Worm (Caenorhabditis elegans) whole organism, L4 larva: ENCODE measurements around the gene sre-2.
A peak's percentile ranks its signal among the peaks of the same experiment; 100 is the strongest.

Experiments
- F10B5.3 ChIP-seq: sonication (generic microtip); optimal IDR thresholded peaks from 2 replicates; lab custom pipeline; 2016; ENCODE audit warnings: mild to moderate bottlenecking, missing genetic modification characterization, missing compliant biosample characterization
- F26F4.8 ChIP-seq: fragments of 200-800 bp; sonication (Bioruptor generic); conservative IDR thresholded peaks from 2 replicates; pipeline ENCODE4 v1.3.6; 2022; ENCODE audit warnings: missing genetic modification characterization, missing compliant biosample characterization
- F37D6.2 ChIP-seq: sonication (generic microtip); optimal IDR thresholded peaks from 2 replicates; lab custom pipeline; 2016; ENCODE audit warnings: mild to moderate bottlenecking, missing genetic modification characterization, missing compliant biosample characterization
- F44E2.7 ChIP-seq: fragments of 200-800 bp; sonication (Bioruptor generic); IDR thresholded peaks from 2 replicates; pipeline ENCODE4 v2.1.2; 2022; ENCODE audit warnings: missing genetic modification characterization, missing compliant biosample characterization
- T20F7.1 ChIP-seq: fragments of 200-800 bp; sonication (Bioruptor generic); optimal IDR thresholded peaks from 2 replicates; lab custom pipeline; 2018; ENCODE audit warnings: mild to moderate bottlenecking, missing genetic modification characterization, missing compliant biosample characterization
- Y105C5A.15 ChIP-seq: fragments of 200-800 bp; sonication (Bioruptor generic); IDR thresholded peaks from 2 replicates; pipeline ENCODE4 v1.3.6; 2022; ENCODE audit warnings: missing genetic modification characterization, missing compliant biosample characterization
- Y48G9A.11 ChIP-seq: fragments of 200-800 bp; sonication (Bioruptor generic); IDR thresholded peaks from 2 replicates; pipeline ENCODE4 v1.3.6; 2022; ENCODE audit warnings: missing genetic modification reagents, missing genetic modification characterization, missing compliant biosample characterization
- Y5F2A.4 ChIP-seq: fragments of 200-800 bp; sonication (Bioruptor generic); optimal IDR thresholded peaks from 2 replicates; lab custom pipeline; 2018; ENCODE audit warnings: mild to moderate bottlenecking, missing genetic modification characterization, missing compliant biosample characterization
- Y75B8A.6 ChIP-seq: fragments of 200-800 bp; sonication (Bioruptor generic); IDR thresholded peaks from 2 replicates; pipeline ENCODE4 v1.3.6; 2022; ENCODE audit warnings: missing genetic modification reagents, missing genetic modification characterization, missing compliant biosample characterization
- aha-1 ChIP-seq: fragments of 150-350 bp; peaks from one replicate; lab custom pipeline; 2014; ENCODE audit warnings: missing biosample characterization, missing genetic modification characterization
- arid-1 ChIP-seq: fragments of 200-800 bp; sonication (Bioruptor generic); conservative IDR thresholded peaks from 2 replicates; pipeline ENCODE4 v1.3.6; 2022; ENCODE audit warnings: missing genetic modification reagents, missing genetic modification characterization, missing compliant biosample characterization
- ceh-28 ChIP-seq: fragments of 150-350 bp; optimal IDR thresholded peaks from 2 replicates; lab custom pipeline; 2014; ENCODE audit warnings: missing biosample characterization, missing genetic modification reagents, missing genetic modification characterization
- ceh-32 ChIP-seq: sonication (generic microtip); optimal IDR thresholded peaks from 2 replicates; lab custom pipeline; 2016; ENCODE audit warnings: mild to moderate bottlenecking, missing genetic modification characterization, missing compliant biosample characterization; ENCODE audit not compliant: poor library complexity
- ceh-44 ChIP-seq: fragments of 200-800 bp; sonication (Bioruptor generic); IDR thresholded peaks from 2 replicates; pipeline ENCODE4 v1.3.6; 2022; ENCODE audit warnings: missing genetic modification reagents, missing genetic modification characterization, missing compliant biosample characterization
- ces-1 ChIP-seq: fragments of 150-350 bp; sonication (generic microtip); optimal IDR thresholded peaks from 4 replicates; lab custom pipeline; 2014; ENCODE audit warnings: missing biosample characterization, missing genetic modification reagents, missing genetic modification characterization
- daf-8 ChIP-seq: fragments of 200-800 bp; sonication (Bioruptor generic); IDR thresholded peaks from 2 replicates; pipeline ENCODE4 v1.3.6; 2022; ENCODE audit warnings: missing genetic modification characterization, missing compliant biosample characterization
- dmd-6 ChIP-seq: fragments of 200-800 bp; sonication (Bioruptor generic); IDR thresholded peaks from 2 replicates; pipeline ENCODE4 v1.3.6; 2022; ENCODE audit warnings: missing genetic modification reagents, missing genetic modification characterization, missing compliant biosample characterization
- dmd-8 ChIP-seq: fragments of 200-800 bp; sonication (Bioruptor generic); IDR thresholded peaks from 2 replicates; pipeline ENCODE4 v1.3.6; 2022; ENCODE audit warnings: missing genetic modification characterization, missing compliant biosample characterization
- dpl-1 ChIP-seq: fragments of 150-350 bp; optimal IDR thresholded peaks from 2 replicates; lab custom pipeline; 2014; ENCODE audit warnings: missing biosample characterization, missing genetic modification reagents, missing genetic modification characterization
- dve-1 ChIP-seq: sonication (generic microtip); optimal IDR thresholded peaks from 2 replicates; lab custom pipeline; 2017; ENCODE audit warnings: antibody characterized with exemption, mild to moderate bottlenecking, missing genetic modification characterization, missing compliant biosample characterization; ENCODE audit not compliant: insufficient read depth
- egl-27 ChIP-seq: sonication (generic microtip); optimal IDR thresholded peaks from 3 replicates; lab custom pipeline; 2017; ENCODE audit warnings: missing biosample characterization, missing genetic modification reagents, missing genetic modification characterization
- egl-43 ChIP-seq: fragments of 200-800 bp; sonication (Bioruptor generic); IDR thresholded peaks from 2 replicates; pipeline ENCODE4 v1.3.6; 2022; ENCODE audit warnings: missing genetic modification reagents, missing genetic modification characterization, missing compliant biosample characterization
- hlh-11 ChIP-seq: fragments of 200-800 bp; sonication (Bioruptor generic); optimal IDR thresholded peaks from 2 replicates; lab custom pipeline; 2018; ENCODE audit warnings: mild to moderate bottlenecking, missing genetic modification characterization, missing compliant biosample characterization
- hlh-30 ChIP-seq: sonication (generic microtip); optimal IDR thresholded peaks from 2 replicates; lab custom pipeline; 2017; ENCODE audit warnings: antibody characterized with exemption, mild to moderate bottlenecking, missing genetic modification characterization, missing compliant biosample characterization; ENCODE audit not compliant: insufficient read depth
- lin-1 ChIP-seq: fragments of 200-800 bp; sonication (Bioruptor generic); IDR thresholded peaks from 2 replicates; pipeline ENCODE4 v1.3.6; 2022; ENCODE audit warnings: missing genetic modification reagents, missing genetic modification characterization, missing compliant biosample characterization
- lin-39 ChIP-seq: fragments of 150-350 bp; optimal IDR thresholded peaks from 2 replicates; lab custom pipeline; 2014; ENCODE audit warnings: missing biosample characterization, missing genetic modification reagents, missing genetic modification characterization
- mdl-1 ChIP-seq, 2 experiments: fragments of 150-350 bp in 1 of 2; sonication (generic microtip) in 1 of 2; optimal IDR thresholded peaks; 2 replicates each; lab custom pipeline; 2014 to 2017; ENCODE audit warnings: missing biosample characterization in 2 of 2, missing genetic modification characterization in 2 of 2
- mep-1 ChIP-seq: fragments of 150-350 bp; sonication (generic microtip); optimal IDR thresholded peaks from 3 replicates; lab custom pipeline; 2014; ENCODE audit warnings: missing biosample characterization, missing genetic modification characterization
- mxl-3 ChIP-seq: fragments of 200-800 bp; sonication (Bioruptor generic); optimal IDR thresholded peaks from 2 replicates; lab custom pipeline; 2018; ENCODE audit warnings: mild to moderate bottlenecking, missing genetic modification characterization, missing compliant biosample characterization
- nhr-102 ChIP-seq: sonication (generic microtip); optimal IDR thresholded peaks from 2 replicates; lab custom pipeline; 2016; ENCODE audit warnings: mild to moderate bottlenecking, missing genetic modification characterization, moderate library complexity, missing compliant biosample characterization
- nhr-11 ChIP-seq: fragments of 150-350 bp; optimal IDR thresholded peaks from 2 replicates; lab custom pipeline; 2014; ENCODE audit warnings: missing biosample characterization, missing genetic modification characterization
- nhr-111 ChIP-seq: fragments of 200-800 bp; sonication (Bioruptor generic); optimal IDR thresholded peaks from 2 replicates; lab custom pipeline; 2018; ENCODE audit warnings: mild to moderate bottlenecking, missing genetic modification characterization, missing compliant biosample characterization
- nhr-25 ChIP-seq: sonication (generic microtip); optimal IDR thresholded peaks from 2 replicates; lab custom pipeline; 2017; ENCODE audit warnings: missing genetic modification characterization, mild to moderate bottlenecking, missing compliant biosample characterization, antibody characterized with exemption, moderate library complexity, borderline replicate concordance; ENCODE audit not compliant: insufficient read depth
- nhr-28 ChIP-seq: fragments of 150-350 bp; optimal IDR thresholded peaks from 2 replicates; lab custom pipeline; 2014; ENCODE audit warnings: missing biosample characterization, missing genetic modification characterization
- nhr-41 ChIP-seq: fragments of 200-800 bp; sonication (Bioruptor generic); IDR thresholded peaks from 2 replicates; pipeline ENCODE4 v1.3.6; 2022; ENCODE audit warnings: missing genetic modification reagents, missing genetic modification characterization, missing compliant biosample characterization
- nhr-42 ChIP-seq: fragments of 200-800 bp; sonication (Bioruptor generic); IDR thresholded peaks from 2 replicates; pipeline ENCODE4 v1.3.6; 2022; ENCODE audit warnings: missing genetic modification characterization, missing compliant biosample characterization
- nhr-6 ChIP-seq: fragments of 150-350 bp; optimal IDR thresholded peaks from 2 replicates; lab custom pipeline; 2014; ENCODE audit warnings: missing biosample characterization, missing genetic modification characterization
- nhr-76 ChIP-seq: fragments of 150-350 bp; optimal IDR thresholded peaks from 2 replicates; lab custom pipeline; 2014; ENCODE audit warnings: missing biosample characterization, missing genetic modification characterization
- pha-4 ChIP-seq, 2 experiments: fragments of 150-350 bp in 1 of 2; fragments of 200-800 bp in 1 of 2; sonication (Bioruptor generic) in 1 of 2; IDR thresholded peaks in 1 of 2; optimal IDR thresholded peaks in 1 of 2; 2 replicates each; pipeline versions ENCODE4 v1.3.6 to Lab custom; 2014 to 2022; ENCODE audit warnings: missing genetic modification characterization in 2 of 2, missing genetic modification reagents in 2 of 2, missing biosample characterization in 1 of 2, missing compliant biosample characterization in 1 of 2
- saeg-2 ChIP-seq: fragments of 200-800 bp; sonication (Bioruptor generic); IDR thresholded peaks from 2 replicates; pipeline ENCODE4 v1.3.6; 2022; ENCODE audit warnings: missing genetic modification reagents, missing genetic modification characterization, missing compliant biosample characterization
- set-16 ChIP-seq: fragments of 200-800 bp; sonication (Bioruptor generic); IDR thresholded peaks from 2 replicates; pipeline ENCODE4 v1.3.6; 2022; ENCODE audit warnings: missing genetic modification reagents, missing genetic modification characterization, missing compliant biosample characterization
- snpc-1.2 ChIP-seq: fragments of 200-800 bp; sonication (Bioruptor generic); IDR thresholded peaks from 2 replicates; pipeline ENCODE4 v1.3.6; 2022; ENCODE audit warnings: missing genetic modification reagents, missing genetic modification characterization, missing compliant biosample characterization
- spr-3 ChIP-seq: fragments of 200-800 bp; sonication (Bioruptor generic); optimal IDR thresholded peaks from 2 replicates; lab custom pipeline; 2018; ENCODE audit warnings: mild to moderate bottlenecking, missing genetic modification characterization, missing compliant biosample characterization
- unc-39 ChIP-seq: sonication (generic microtip); optimal IDR thresholded peaks from 2 replicates; lab custom pipeline; 2017; ENCODE audit warnings: missing biosample characterization, missing genetic modification characterization
- unc-62 ChIP-seq, 3 experiments: fragments of 150-350 bp in 1 of 3; sonication (generic microtip); optimal IDR thresholded peaks in 2 of 3; peaks in 1 of 3; 1 replicate in 1 of 3; 2 replicates in 2 of 3; lab custom pipeline; 2014 to 2017; ENCODE audit warnings: missing biosample characterization in 3 of 3, missing genetic modification characterization in 3 of 3, missing genetic modification reagents in 3 of 3, missing genotype in 1 of 3
- vab-7 ChIP-seq: fragments of 200-800 bp; sonication (Bioruptor generic); IDR thresholded peaks from 2 replicates; pipeline ENCODE4 v1.3.6; 2022; ENCODE audit warnings: missing genetic modification reagents, missing genetic modification characterization, missing compliant biosample characterization
- zip-2 ChIP-seq: fragments of 150-350 bp; optimal IDR thresholded peaks from 2 replicates; lab custom pipeline; 2014; ENCODE audit warnings: missing biosample characterization, missing genetic modification characterization

The sre-2 gene

ce11 chrII:8106921-8107695, 5.2 kb upstream of the sre-2 start, which contains the start of the genes chst-1 and C41C4.9 (continued):
- peak; percentile 92 for TF ChIP-seq nhr-41
- peak; percentile 78 for TF ChIP-seq dve-1 (tag; lab: Kevin White, UChicago)
- no peak for TF ChIP-seq lin-39 (tag; lab: Kevin White, UChicago)
- TF ChIP-seq ceh-44 (GFP tag; lab: Robert Waterston, UW), result peak; percentile 79; the same call in 1 of the 2 replicates
- peak; percentile 79 for TF ChIP-seq nhr-6
- TF ChIP-seq vab-7, result peak; percentile 94
- peak; percentile 99 for TF ChIP-seq dmd-8 (GFP tag; lab: Robert Waterston, UW)
- no peak for TF ChIP-seq ces-1 (GFP tag; lab: Kevin White, UChicago)
- TF ChIP-seq F37D6.2 (tag; lab: Kevin White, UChicago), result peak; percentile 33
- TF ChIP-seq Y48G9A.11 (GFP tag; lab: Robert Waterston, UW), result peak; percentile 84; the same call in 1 of the 2 replicates
- no peak for TF ChIP-seq nhr-11 (tag; lab: Kevin White, UChicago)
- TF ChIP-seq dpl-1 (GFP tag; lab: Kevin White, UChicago), result peak; percentile 53
- peak; percentile 48 for TF ChIP-seq F10B5.3 (tag; lab: Kevin White, UChicago)
- TF ChIP-seq egl-43 (GFP tag; lab: Robert Waterston, UW), result no peak; the same call in 1 of the 2 replicates
- TF ChIP-seq mdl-1 (tag; optimal IDR thresholded peaks at IDR 0.05; lab: Kevin White, UChicago), result peak in 1 of 2 experiments; percentile 8
- TF ChIP-seq ceh-32 (tag; lab: Kevin White, UChicago), result no peak
- TF ChIP-seq spr-3 (GFP tag; lab: Kevin White, UChicago), result peak; percentile 86
- TF ChIP-seq nhr-25, result peak; percentile 71
- TF ChIP-seq nhr-76, result no peak
- TF ChIP-seq T20F7.1 (GFP tag; lab: Kevin White, UChicago), result peak; percentile 55
- peak; percentile 82 for TF ChIP-seq mxl-3 (GFP tag; lab: Kevin White, UChicago)
- TF ChIP-seq lin-1 (GFP tag; lab: Robert Waterston, UW), result peak; percentile 96
- peak; percentile 93 for TF ChIP-seq F44E2.7
- peak; percentile 25 for TF ChIP-seq nhr-28
- TF ChIP-seq hlh-30 (tag; lab: Kevin White, UChicago), result peak; percentile 71
- TF ChIP-seq set-16 (GFP tag; lab: Robert Waterston, UW), result no peak
- 0 out of 2 replicates have a peak, but pooled peaks have one; percentile 56 for TF ChIP-seq Y75B8A.6 (GFP tag; lab: Robert Waterston, UW)
- TF ChIP-seq nhr-111 (GFP tag; lab: Kevin White, UChicago), result peak; percentile 88
- TF ChIP-seq nhr-102 (tag; lab: Kevin White, UChicago), result peak; percentile 84
- TF ChIP-seq aha-1, result peak; percentile 93
- peak; percentile 78 for TF ChIP-seq mep-1 (tag; lab: Kevin White, UChicago)
- no peak; the same call in 1 of the 2 replicates for TF ChIP-seq saeg-2
- TF ChIP-seq Y5F2A.4 (GFP tag; lab: Kevin White, UChicago), result peak; percentile 86

DNA sequence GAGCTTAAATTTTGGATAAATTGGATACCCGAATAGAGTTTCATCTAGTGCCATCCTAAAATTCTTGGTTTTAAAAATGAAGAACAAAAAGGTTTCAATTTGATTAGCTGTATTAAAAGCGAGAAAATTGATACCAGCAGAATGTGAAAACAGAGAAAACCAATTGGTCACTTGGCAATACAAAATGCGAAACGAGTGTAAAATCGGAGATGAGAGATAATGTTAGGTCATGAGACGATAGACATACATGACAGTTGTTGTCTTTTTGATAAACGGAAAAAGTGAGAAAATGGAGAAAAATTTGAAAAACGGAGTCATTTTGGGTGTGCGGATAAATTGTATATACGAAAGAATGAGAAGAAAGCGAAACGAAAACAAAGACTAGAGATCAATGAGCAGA, 3.1 kb upstream of the sre-2 start, which contains the start of gene sfxn-5:
Gene sfxn-5 (minus strand): TSS at position 55 of the 400 bp plus-strand sequence.
- TF ChIP-seq nhr-25, result no peak
- no peak for TF ChIP-seq unc-39
- TF ChIP-seq ceh-28, result no peak
- TF ChIP-seq Y105C5A.15 (GFP tag; lab: Robert Waterston, UW), result no peak
- no peak for TF ChIP-seq aha-1
- no peak for TF ChIP-seq nhr-111 (GFP tag; lab: Kevin White, UChicago)
- TF ChIP-seq pha-4 (GFP tag; IDR thresholded peaks at IDR 0.05; lab: Robert Waterston, UW), result no peak
- TF ChIP-seq pha-4 (tag; optimal IDR thresholded peaks at IDR 0.05; lab: Kevin White, UChicago), result no peak
- TF ChIP-seq unc-62 (GFP tag; optimal IDR thresholded peaks at IDR 0.05 in 1 of 2; lab: Kevin White, UChicago), result peak in 1 of 2 experiments; percentile 13
- TF ChIP-seq unc-62 (tag; optimal IDR thresholded peaks at IDR 0.05; lab: Kevin White, UChicago), result no peak
- no peak for TF ChIP-seq dmd-6 (GFP tag; lab: Robert Waterston, UW)
- no peak for TF ChIP-seq zip-2 (tag; lab: Kevin White, UChicago)
- no peak for TF ChIP-seq nhr-42
- TF ChIP-seq daf-8 (GFP tag; lab: Robert Waterston, UW), result no peak
- TF ChIP-seq snpc-1.2, result no peak
- TF ChIP-seq hlh-11 (tag; lab: Kevin White, UChicago), result peak; percentile 45
- TF ChIP-seq egl-43 (GFP tag; lab: Robert Waterston, UW), result no peak
- no peak for TF ChIP-seq F26F4.8
- no peak for TF ChIP-seq Y5F2A.4 (GFP tag; lab: Kevin White, UChicago)
- TF ChIP-seq Y75B8A.6 (GFP tag; lab: Robert Waterston, UW), result no peak
- TF ChIP-seq arid-1, result no peak
- TF ChIP-seq egl-27 (tag; lab: Kevin White, UChicago), result no peak
